Worm (Caenorhabditis elegans) whole organism, late embryonic: Measurements from ENCODE around the gene T10D4.11.
"Not testable (repeated sequence)": the region's sequence is repeated elsewhere in the genome, so short reads cannot be mapped to it uniquely, and the experiment has no call there.

Experiments used
- Y22D7AL.16 ChIP-seq: sonication (generic microtip); optimal IDR thresholded peaks from 2 replicates; lab custom pipeline; 2016; ENCODE audit warnings: missing genetic modification characterization, missing compliant biosample characterization
- ahr-1 ChIP-seq: sonication (generic microtip); optimal IDR thresholded peaks from 2 replicates; lab custom pipeline; 2016; ENCODE audit warnings: missing genetic modification characterization, missing compliant biosample characterization
- ama-1 ChIP-seq: fragments of 150-350 bp; optimal IDR thresholded peaks from 2 replicates; lab custom pipeline; 2014
- ceh-24 ChIP-seq: sonication (generic microtip); optimal IDR thresholded peaks from 2 replicates; lab custom pipeline; 2016; ENCODE audit warnings: mild to moderate bottlenecking, missing genetic modification characterization, missing compliant biosample characterization
- ceh-45 ChIP-seq: fragments of 200-800 bp; sonication (Bioruptor generic); IDR thresholded peaks from 2 replicates; pipeline ENCODE4 v1.3.6; 2022; ENCODE audit warnings: missing genetic modification reagents, missing genetic modification characterization, missing compliant biosample characterization
- ceh-6 ChIP-seq: fragments of 200-800 bp; sonication (Bioruptor generic); optimal IDR thresholded peaks from 2 replicates; lab custom pipeline; 2018; ENCODE audit warnings: mild to moderate bottlenecking, missing genetic modification characterization, missing compliant biosample characterization
- che-1 ChIP-seq: sonication (generic microtip); optimal IDR thresholded peaks from 2 replicates; lab custom pipeline; 2016; ENCODE audit warnings: mild to moderate bottlenecking, missing genetic modification characterization, missing compliant biosample characterization
- elt-4 ChIP-seq: sonication (generic microtip); optimal IDR thresholded peaks from 2 replicates; lab custom pipeline; 2016; ENCODE audit warnings: missing genetic modification characterization, missing compliant biosample characterization
- eyg-1 ChIP-seq: sonication (generic microtip); optimal IDR thresholded peaks from 2 replicates; lab custom pipeline; 2016; ENCODE audit warnings: missing genotype, missing genetic modification characterization, missing compliant biosample characterization
- fkh-10 ChIP-seq: fragments of 150-350 bp; optimal IDR thresholded peaks from 2 replicates; lab custom pipeline; 2014; ENCODE audit warnings: missing biosample characterization, missing genetic modification reagents, missing genetic modification characterization
- gmeb-2 ChIP-seq: sonication (generic microtip); optimal IDR thresholded peaks from 2 replicates; lab custom pipeline; 2016; ENCODE audit warnings: missing genetic modification characterization, inconsistent platforms, missing compliant biosample characterization
- hlh-30 ChIP-seq: sonication (generic microtip); optimal IDR thresholded peaks from 2 replicates; lab custom pipeline; 2017; ENCODE audit warnings: antibody characterized with exemption, missing genetic modification characterization, missing compliant biosample characterization; ENCODE audit not compliant: insufficient read depth
- hlh-8 ChIP-seq: sonication (generic microtip); optimal IDR thresholded peaks from 2 replicates; lab custom pipeline; 2016; ENCODE audit warnings: missing genotype, missing genetic modification characterization, missing compliant biosample characterization
- lim-6 ChIP-seq: sonication (generic microtip); optimal IDR thresholded peaks from 2 replicates; lab custom pipeline; 2016; ENCODE audit warnings: missing genetic modification characterization, missing compliant biosample characterization
- madf-2 ChIP-seq: sonication (generic microtip); optimal IDR thresholded peaks from 2 replicates; lab custom pipeline; 2017; ENCODE audit warnings: missing genetic modification characterization, missing compliant biosample characterization
- npax-4 ChIP-seq: sonication (generic microtip); optimal IDR thresholded peaks from 2 replicates; lab custom pipeline; 2016; ENCODE audit warnings: missing genetic modification characterization, missing compliant biosample characterization
- pag-3 ChIP-seq: sonication (generic microtip); optimal IDR thresholded peaks from 2 replicates; lab custom pipeline; 2016; ENCODE audit warnings: missing compliant biosample characterization, missing genetic modification characterization, borderline replicate concordance
- pat-9 ChIP-seq: fragments of 200-800 bp; sonication (Bioruptor generic); optimal IDR thresholded peaks from 2 replicates; lab custom pipeline; 2018; ENCODE audit warnings: mild to moderate bottlenecking, missing genetic modification characterization, moderate library complexity, missing compliant biosample characterization
- pax-1 ChIP-seq: fragments of 150-350 bp; optimal IDR thresholded peaks from 2 replicates; lab custom pipeline; 2014; ENCODE audit warnings: missing biosample characterization, missing genetic modification characterization
- pha-2 ChIP-seq: sonication (generic microtip); optimal IDR thresholded peaks from 2 replicates; lab custom pipeline; 2017; ENCODE audit warnings: mild to moderate bottlenecking, missing genetic modification characterization, missing compliant biosample characterization
- pha-4 ChIP-seq: fragments of 150-350 bp; optimal IDR thresholded peaks from 2 replicates; lab custom pipeline; 2018; ENCODE audit warnings: missing biosample characterization, missing genetic modification reagents, missing genetic modification characterization
- ref-2 ChIP-seq: sonication (generic microtip); optimal IDR thresholded peaks from 2 replicates; lab custom pipeline; 2016; ENCODE audit warnings: missing genetic modification characterization, missing compliant biosample characterization
- sox-2 ChIP-seq: fragments of 200-800 bp; sonication (Bioruptor generic); IDR thresholded peaks from 2 replicates; pipeline ENCODE4 v1.3.6; 2022; ENCODE audit warnings: missing genetic modification reagents, missing genetic modification characterization, missing compliant biosample characterization
- sox-4 ChIP-seq: sonication (generic microtip); optimal IDR thresholded peaks from 2 replicates; lab custom pipeline; 2017; ENCODE audit warnings: mild to moderate bottlenecking, missing genetic modification characterization, inconsistent platforms, missing compliant biosample characterization
- syd-9 ChIP-seq: sonication (generic microtip); optimal IDR thresholded peaks from 2 replicates; lab custom pipeline; 2016; ENCODE audit warnings: mild to moderate bottlenecking, missing genetic modification characterization, moderate library complexity, missing compliant biosample characterization
- unc-3 ChIP-seq, 2 experiments: fragments of 200-800 bp in 1 of 2; sonication (Bioruptor generic) in 1 of 2; sonication (generic microtip) in 1 of 2; conservative IDR thresholded peaks in 1 of 2; optimal IDR thresholded peaks in 1 of 2; 2 replicates each; pipeline versions ENCODE4 v1.3.6 to Lab custom; 2016 to 2022; ENCODE audit warnings: missing compliant biosample characterization in 2 of 2, missing genetic modification characterization in 2 of 2, missing genetic modification reagents in 1 of 2
- unc-42 ChIP-seq: sonication (generic microtip); optimal IDR thresholded peaks from 2 replicates; lab custom pipeline; 2016; ENCODE audit warnings: missing genotype, missing genetic modification characterization, missing compliant biosample characterization
- ztf-16 ChIP-seq: sonication (generic microtip); optimal IDR thresholded peaks from 2 replicates; lab custom pipeline; 2017; ENCODE audit warnings: missing genetic modification characterization, missing compliant biosample characterization

T10D4.11 gene

DNA sequence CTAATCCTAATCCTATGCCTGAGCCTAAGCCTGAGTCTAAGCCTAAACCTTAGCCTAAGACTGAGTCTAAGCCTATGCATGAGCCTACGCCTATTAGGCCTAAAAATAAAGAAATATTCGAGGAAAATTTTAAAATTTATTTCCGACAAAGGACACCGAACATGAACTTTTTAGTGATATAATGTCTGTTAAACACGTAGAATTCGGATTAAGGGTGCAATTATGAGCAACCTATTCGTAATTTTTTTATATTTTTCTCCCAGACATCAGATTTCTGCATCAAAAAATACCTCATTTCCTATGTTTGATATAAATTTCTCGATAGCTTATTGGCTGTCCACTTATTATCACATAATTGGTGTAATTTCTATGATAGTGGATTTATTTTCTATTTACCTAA, 39.6 kb upstream of the T10D4.11 start, which contains the start of gene Y27F2A.11:
TSS of gene Y27F2A.11 (plus strand) at position 301 of the 400 bp plus-strand sequence.
- TF ChIP-seq elt-4; npax-4 (tag; lab: Kevin White, UChicago); syd-9: not testable (repeated sequence)
- TF ChIP-seq, all 69 proteins: peak for 0; not testable (repeated sequence) for 69

DNA sequence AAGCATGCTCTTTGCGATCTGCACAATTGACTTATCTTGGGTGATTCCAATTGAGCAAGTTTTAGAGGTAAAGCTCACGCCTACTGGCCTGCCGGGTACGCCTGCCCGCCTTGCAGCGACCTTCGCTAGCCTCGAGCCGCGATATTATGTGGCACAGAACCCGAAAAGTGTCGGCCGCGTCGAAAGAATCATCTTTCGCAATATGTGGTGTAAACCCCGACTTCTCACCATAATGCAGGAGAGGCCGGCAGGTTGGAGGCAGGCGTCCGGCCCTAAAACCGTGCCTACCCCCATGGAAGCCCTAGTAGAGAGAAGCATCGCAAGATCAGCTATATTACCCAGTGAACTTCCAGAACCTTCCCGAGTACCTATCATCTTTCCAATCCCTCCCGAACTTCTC, 36.4 kb upstream of the T10D4.11 start:
- TF ChIP-seq pat-9 (tag; lab: Kevin White, UChicago): no peak
- TF ChIP-seq ceh-24 (tag; lab: Kevin White, UChicago): no peak
- TF ChIP-seq ztf-16 (tag; lab: Kevin White, UChicago): no peak
- no peak for TF ChIP-seq ahr-1 (tag; lab: Kevin White, UChicago)
- no peak for TF ChIP-seq ceh-6 (GFP tag; lab: Kevin White, UChicago)
- TF ChIP-seq ceh-45 (GFP tag; lab: Robert Waterston, UW): no peak
- no peak for TF ChIP-seq pax-1 (tag; lab: Kevin White, UChicago)
- TF ChIP-seq fkh-10: no peak
- no peak for TF ChIP-seq pag-3 (tag; lab: Kevin White, UChicago)
- no peak for TF ChIP-seq ama-1 (lab: Kevin White, UChicago)
- TF ChIP-seq sox-4: no peak
- no peak for TF ChIP-seq gmeb-2 (tag; lab: Kevin White, UChicago)
- no peak for TF ChIP-seq ref-2 (tag; lab: Kevin White, UChicago)
- TF ChIP-seq che-1 (tag; lab: Kevin White, UChicago): no peak
- no peak for TF ChIP-seq sox-2 (GFP tag; lab: Robert Waterston, UW)
- no peak for TF ChIP-seq madf-2 (tag; lab: Kevin White, UChicago)
- no peak for TF ChIP-seq pha-4 (tag; lab: Kevin White, UChicago)

DNA sequence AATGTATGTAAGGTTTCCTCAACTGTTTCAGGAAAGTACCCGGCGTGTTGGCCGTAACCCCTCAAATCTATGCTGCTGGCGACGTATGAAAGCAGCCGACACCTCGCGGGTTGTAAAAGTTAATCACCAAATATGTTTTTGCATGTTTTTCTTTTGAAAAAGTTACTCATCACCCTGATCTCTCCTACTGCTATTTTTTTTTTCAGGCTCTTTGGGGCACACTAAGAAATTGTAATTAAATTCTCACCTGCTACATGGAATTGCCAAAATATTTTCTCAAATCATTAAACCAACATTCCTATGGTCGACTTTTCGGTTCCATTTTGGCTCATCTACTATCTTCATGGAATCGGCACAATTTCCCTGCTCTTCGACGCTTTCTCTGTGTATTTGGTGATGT, 35.4 kb upstream of the T10D4.11 start, which contains the start of gene sri-78:
TSS of gene sri-78 (plus strand) at position 301 of the 400 bp plus-strand sequence.
- TF ChIP-seq pha-2, eyg-1, unc-42 (tag; lab: Kevin White, UChicago): not testable (repeated sequence)
- TF ChIP-seq, all 69 proteins: peak for 0; not testable (repeated sequence) for 69

DNA sequence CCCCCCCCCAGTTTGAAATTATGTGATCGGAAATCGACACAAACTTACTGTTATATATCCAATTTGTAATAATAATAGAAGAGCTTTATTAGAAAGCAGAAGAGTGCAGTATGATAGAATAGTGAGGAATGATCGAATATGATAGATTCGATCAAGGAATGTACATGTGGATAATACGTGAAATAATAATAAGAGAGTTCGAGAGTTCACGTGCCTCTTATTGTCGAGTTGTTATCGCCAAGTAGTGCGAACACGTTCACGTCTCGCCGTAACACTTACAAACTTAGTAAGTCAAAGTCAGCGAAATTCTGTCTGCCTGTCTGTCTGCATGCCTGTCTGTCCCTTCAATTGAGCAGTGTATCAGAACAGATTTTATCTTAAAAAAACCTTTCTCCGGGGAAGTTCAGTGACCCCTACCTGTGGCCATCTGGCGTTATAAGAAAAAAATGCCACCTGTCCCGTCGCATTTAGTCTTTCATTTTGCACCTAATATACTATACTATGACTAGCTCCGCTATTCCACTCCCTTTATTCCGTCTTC, 33.9 kb upstream of the T10D4.11 start, which contains the start of the genes Y27F2A.6 and Y27F2A.8:
TSS of gene Y27F2A.6 (minus strand) at position 101 of the 541 bp plus-strand sequence.
TSS of gene Y27F2A.8 (plus strand) at position 491 of the 541 bp plus-strand sequence.
- TF ChIP-seq unc-3 (GFP tag; conservative IDR thresholded peaks at IDR 0.05; lab: Robert Waterston, UW); unc-3 (tag; optimal IDR thresholded peaks at IDR 0.05; lab: Kevin White, UChicago); unc-42 (tag; lab: Kevin White, UChicago); ceh-24 (tag; lab: Kevin White, UChicago): not testable (repeated sequence)

DNA sequence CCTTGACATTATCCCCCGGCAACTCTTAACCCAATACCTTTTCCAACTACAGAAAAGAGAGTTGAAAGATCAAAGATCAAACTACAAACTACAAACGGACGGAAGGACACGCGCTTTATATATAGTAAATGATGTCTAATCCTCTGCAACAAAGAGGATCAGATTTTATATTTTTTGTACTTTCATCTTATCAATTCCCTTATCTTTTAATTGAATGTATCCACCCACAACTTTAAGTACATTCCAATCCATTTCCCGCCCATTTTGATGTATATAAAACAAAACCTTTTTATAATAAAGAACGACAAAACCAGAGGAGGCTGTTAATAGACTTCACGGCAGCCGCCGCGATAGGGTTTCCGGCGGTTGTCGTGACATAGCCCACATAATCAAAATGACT, 28.2 kb upstream of the T10D4.11 start, which contains the start of gene sri-40:
TSS of gene sri-40 (plus strand) at position 301 of the 400 bp plus-strand sequence.
- TF ChIP-seq Y22D7AL.16; lim-6 (tag; lab: Kevin White, UChicago); hlh-8 (tag; lab: Kevin White, UChicago): not testable (repeated sequence)

DNA sequence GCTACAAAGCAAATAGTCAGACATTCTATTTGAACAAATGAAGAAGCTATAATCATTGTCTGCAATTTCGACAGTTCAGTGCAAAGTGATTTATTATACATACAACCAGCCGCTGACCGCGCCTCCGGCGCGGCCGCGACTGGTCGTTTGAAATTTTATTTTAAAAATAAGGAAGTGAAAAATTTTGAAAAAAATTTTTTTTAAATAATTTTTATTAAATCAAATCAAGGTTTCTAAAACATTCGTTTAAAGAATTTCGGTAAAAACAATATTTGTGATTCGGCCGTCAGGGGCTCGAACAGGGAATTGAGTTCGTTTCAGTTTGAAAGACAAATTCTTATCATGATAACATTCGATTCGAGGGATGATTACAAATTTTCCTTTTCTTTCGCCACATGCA, 22.8 kb upstream of the T10D4.11 start, which contains the start of gene Y27F2A.10:
TSS of gene Y27F2A.10 (minus strand) at position 101 of the 400 bp plus-strand sequence.
- no peak for TF ChIP-seq gmeb-2 (tag; lab: Kevin White, UChicago)
- no peak for TF ChIP-seq hlh-30
- no peak for TF ChIP-seq unc-3 (GFP tag; conservative IDR thresholded peaks at IDR 0.05; lab: Robert Waterston, UW)
- TF ChIP-seq unc-3 (tag; optimal IDR thresholded peaks at IDR 0.05; lab: Kevin White, UChicago): no peak
